Worm (Caenorhabditis elegans) whole organism, late embryonic: ENCODE measurements around the gene T25F10.1.
A peak's percentile ranks its signal among the peaks of the same experiment; 100 is the strongest.

Source experiments
- C08G9.2 ChIP-seq: sonication (generic microtip); optimal IDR thresholded peaks from 2 replicates; lab custom pipeline; 2016; ENCODE audit warnings: mild to moderate bottlenecking, missing genetic modification characterization, moderate library complexity, missing compliant biosample characterization
- ama-1 ChIP-seq: fragments of 150-350 bp; optimal IDR thresholded peaks from 2 replicates; lab custom pipeline; 2014
- che-1 ChIP-seq: sonication (generic microtip); optimal IDR thresholded peaks from 2 replicates; lab custom pipeline; 2016; ENCODE audit warnings: mild to moderate bottlenecking, missing genetic modification characterization, missing compliant biosample characterization
- dve-1 ChIP-seq: sonication (generic microtip); optimal IDR thresholded peaks from 2 replicates; lab custom pipeline; 2017; ENCODE audit warnings: antibody characterized with exemption, mild to moderate bottlenecking, missing genetic modification characterization, missing compliant biosample characterization
- elt-2 ChIP-seq: sonication (generic microtip); optimal IDR thresholded peaks from 2 replicates; lab custom pipeline; 2016; ENCODE audit warnings: missing genetic modification reagents, missing genetic modification characterization, missing compliant biosample characterization
- ets-4 ChIP-seq: sonication (generic microtip); optimal IDR thresholded peaks from 2 replicates; lab custom pipeline; 2016; ENCODE audit warnings: missing genetic modification characterization, missing compliant biosample characterization
- hlh-6 ChIP-seq: sonication (generic microtip); optimal IDR thresholded peaks from 2 replicates; lab custom pipeline; 2016; ENCODE audit warnings: missing genotype, missing genetic modification characterization, missing compliant biosample characterization
- npax-4 ChIP-seq: sonication (generic microtip); optimal IDR thresholded peaks from 2 replicates; lab custom pipeline; 2016; ENCODE audit warnings: missing genetic modification characterization, missing compliant biosample characterization
- odd-2 ChIP-seq: sonication (generic microtip); optimal IDR thresholded peaks from 2 replicates; lab custom pipeline; 2017; ENCODE audit warnings: antibody characterized with exemption, mild to moderate bottlenecking, missing genetic modification characterization, missing compliant biosample characterization
- pqm-1 ChIP-seq: sonication (generic microtip); optimal IDR thresholded peaks from 2 replicates; lab custom pipeline; 2016; ENCODE audit warnings: missing genetic modification characterization, missing compliant biosample characterization
- ttx-3 ChIP-seq: sonication (generic microtip); optimal IDR thresholded peaks from 2 replicates; lab custom pipeline; 2016; ENCODE audit warnings: missing genetic modification reagents, missing genetic modification characterization, missing compliant biosample characterization
- unc-86 ChIP-seq: sonication (generic microtip); optimal IDR thresholded peaks from 2 replicates; lab custom pipeline; 2016; ENCODE audit warnings: missing genetic modification characterization, missing compliant biosample characterization

- TF ChIP-seq pqm-1 (tag; lab: Kevin White, UChicago) (no peak), odd-2 (tag; lab: Kevin White, UChicago) (no peak), ttx-3 (no peak), unc-86 (tag; lab: Kevin White, UChicago) (no peak), npax-4 (tag; lab: Kevin White, UChicago) (no peak), che-1 (tag; lab: Kevin White, UChicago) (no peak), ets-4 (tag; lab: Kevin White, UChicago) (no peak), ama-1 (lab: Kevin White, UChicago) (peak; percentile 46), elt-2 (no peak), hlh-6 (no peak), dve-1 (tag; lab: Kevin White, UChicago) (no peak), C08G9.2 (no peak)
Observed at ce11 chrV:6787906-6788430, 19.7 kb downstream of the T25F10.1 start, which contains the start of gene ZC404.2.
